Fruit fly (Drosophila melanogaster) whole organism, embryonic: ENCODE results near the gene CG31560.

ENCODE experiments used
- Asciz ChIP-seq: fragments of 200-800 bp; sonication (Bioruptor generic); optimal IDR thresholded peaks from 2 replicates; lab custom pipeline; 2017; ENCODE audit warnings: missing biosample characterization, mild to moderate bottlenecking, missing genetic modification characterization, missing genetic modification reagents
- Bteb2 ChIP-seq: fragments of 200-800 bp; sonication (Bioruptor generic); optimal IDR thresholded peaks from 2 replicates; lab custom pipeline; 2016; ENCODE audit warnings: missing biosample characterization, missing genetic modification characterization
- CG12236 ChIP-seq: fragments of 200-800 bp; sonication (Bioruptor generic); optimal IDR thresholded peaks from 2 replicates; lab custom pipeline; 2016; ENCODE audit warnings: missing biosample characterization, missing genetic modification characterization
- CG12299 ChIP-seq: fragments of 200-800 bp; sonication (Bioruptor generic); optimal IDR thresholded peaks from 2 replicates; lab custom pipeline; 2018; ENCODE audit warnings: missing biosample characterization, mild to moderate bottlenecking, missing genetic modification characterization
- CG13296 ChIP-seq: fragments of 200-800 bp; sonication (Bioruptor generic); optimal IDR thresholded peaks from 3 replicates; lab custom pipeline; 2018; ENCODE audit warnings: missing biosample characterization, mild to moderate bottlenecking, missing genetic modification characterization
- CG13424 ChIP-seq: fragments of 200-800 bp; sonication (Bioruptor generic); optimal IDR thresholded peaks from 2 replicates; lab custom pipeline; 2019; ENCODE audit warnings: missing biosample characterization, mild to moderate bottlenecking, missing genetic modification characterization, moderate library complexity
- CG13624 ChIP-seq: fragments of 200-800 bp; sonication (Bioruptor generic); optimal IDR thresholded peaks from 2 replicates; lab custom pipeline; 2016; ENCODE audit warnings: missing biosample characterization, missing genetic modification characterization
- CG15269 ChIP-seq: fragments of 200-800 bp; sonication (Bioruptor generic); optimal IDR thresholded peaks from 2 replicates; lab custom pipeline; 2018; ENCODE audit warnings: missing biosample characterization, mild to moderate bottlenecking, missing genetic modification characterization, moderate library complexity
- CG17829 ChIP-seq: fragments of 200-800 bp; optimal IDR thresholded peaks from 2 replicates; lab custom pipeline; 2019; ENCODE audit warnings: missing biosample characterization, mild to moderate bottlenecking, missing genetic modification characterization, moderate library complexity
- CG17912 ChIP-seq: fragments of 200-800 bp; sonication (Bioruptor generic); optimal IDR thresholded peaks from 2 replicates; lab custom pipeline; 2018; ENCODE audit warnings: missing biosample characterization, mild to moderate bottlenecking, missing genetic modification characterization
- CG2116 ChIP-seq: fragments of 200-800 bp; sonication (Bioruptor generic); optimal IDR thresholded peaks from 3 replicates; lab custom pipeline; 2018; ENCODE audit warnings: missing biosample characterization, mild to moderate bottlenecking, missing genetic modification characterization
- CG31224 ChIP-seq: fragments of 200-800 bp; sonication (Bioruptor generic); IDR thresholded peaks from 2 replicates; pipeline ENCODE4 v1.3.6; 2022; ENCODE audit warnings: missing biosample characterization, missing genetic modification characterization
- CG31441 ChIP-seq: fragments of 200-800 bp; sonication (Bioruptor generic); IDR thresholded peaks from 2 replicates; pipeline ENCODE4 v1.3.6; 2022; ENCODE audit warnings: missing biosample characterization, missing genetic modification characterization
- CG3726 ChIP-seq: fragments of 200-800 bp; sonication (Bioruptor generic); IDR thresholded peaks from 3 replicates; pipeline ENCODE4, ENCODE4 v1.3.6; 2022; ENCODE audit warnings: missing biosample characterization, missing genetic modification characterization
- CG4424 ChIP-seq: fragments of 200-800 bp; sonication (Bioruptor generic); optimal IDR thresholded peaks from 3 replicates; lab custom pipeline; 2016; ENCODE audit warnings: missing biosample characterization, missing genetic modification characterization
- CG4820 ChIP-seq: fragments of 200-800 bp; sonication (Bioruptor generic); optimal IDR thresholded peaks from 3 replicates; lab custom pipeline; 2016; ENCODE audit warnings: missing biosample characterization, missing genetic modification characterization
- CG5180 ChIP-seq: fragments of 200-800 bp; sonication (Bioruptor generic); optimal IDR thresholded peaks from 3 replicates; lab custom pipeline; 2017; ENCODE audit warnings: missing biosample characterization, missing genetic modification characterization, mild to moderate bottlenecking, moderate library complexity, missing genetic modification reagents
- CG6689 ChIP-seq: fragments of 200-800 bp; sonication (Bioruptor generic); IDR thresholded peaks from 2 replicates; pipeline ENCODE4 v1.3.6; 2022; ENCODE audit warnings: missing biosample characterization, missing genetic modification characterization
- CG7839 ChIP-seq: fragments of 200-800 bp; sonication (Bioruptor generic); optimal IDR thresholded peaks from 3 replicates; lab custom pipeline; 2018; ENCODE audit warnings: missing biosample characterization, mild to moderate bottlenecking, missing genetic modification characterization, moderate library complexity
- CG8359 ChIP-seq: fragments of 200-800 bp; sonication (Bioruptor generic); optimal IDR thresholded peaks from 2 replicates; lab custom pipeline; 2017; ENCODE audit warnings: missing biosample characterization, mild to moderate bottlenecking, missing genetic modification characterization, borderline replicate concordance
- CG8924 ChIP-seq: fragments of 200-800 bp; optimal IDR thresholded peaks from 3 replicates; lab custom pipeline; 2019; ENCODE audit warnings: missing biosample characterization, mild to moderate bottlenecking, missing genetic modification characterization, moderate library complexity
- CG9817 ChIP-seq: fragments of 200-800 bp; sonication (Bioruptor generic); optimal IDR thresholded peaks from 2 replicates; lab custom pipeline; 2018; ENCODE audit warnings: missing biosample characterization, mild to moderate bottlenecking, missing genetic modification characterization, moderate library complexity
- CrebB ChIP-seq: fragments of 200-800 bp; sonication (Bioruptor generic); optimal IDR thresholded peaks from 3 replicates; lab custom pipeline; 2018; ENCODE audit warnings: missing biosample characterization, mild to moderate bottlenecking, missing genetic modification characterization
- D ChIP-seq, 2 experiments: fragments of 200-800 bp in 1 of 2; fragments of >200 bp in 1 of 2; sonication (Bioruptor generic) in 1 of 2; optimal IDR thresholded peaks; 2 replicates in 1 of 2; 3 replicates in 1 of 2; lab custom pipeline; 2017; ENCODE audit warnings: mild to moderate bottlenecking in 1 of 2, missing biosample characterization in 1 of 2, missing genetic modification characterization in 1 of 2, missing genetic modification reagents in 1 of 2
- Ets65A ChIP-seq: fragments of 200-800 bp; sonication (Bioruptor generic); peaks from one replicate; lab custom pipeline; 2016; ENCODE audit warnings: missing biosample characterization, missing genetic modification characterization
- H15 ChIP-seq: fragments of 200-800 bp; sonication (Bioruptor generic); IDR thresholded peaks from 3 replicates; pipeline ENCODE4 v1.3.6; 2022; ENCODE audit warnings: missing biosample characterization, missing genetic modification characterization
- Hand ChIP-seq: fragments of 200-800 bp; sonication (Bioruptor generic); optimal IDR thresholded peaks from 2 replicates; lab custom pipeline; 2017; ENCODE audit warnings: mild to moderate bottlenecking, missing biosample characterization, missing genetic modification reagents, missing genetic modification characterization
- Hsf ChIP-seq: fragments of 200-800 bp; sonication (Bioruptor generic); optimal IDR thresholded peaks from 3 replicates; lab custom pipeline; 2016; ENCODE audit warnings: missing biosample characterization, missing genetic modification characterization
- Nf-YA ChIP-seq: fragments of 200-800 bp; sonication (Bioruptor generic); IDR thresholded peaks from 2 replicates; pipeline ENCODE4 v1.3.6; 2022; ENCODE audit warnings: missing biosample characterization, missing genetic modification characterization
- PHDP ChIP-seq: fragments of 200-800 bp; sonication (Bioruptor generic); optimal IDR thresholded peaks from 3 replicates; lab custom pipeline; 2018; ENCODE audit warnings: missing biosample characterization, mild to moderate bottlenecking, missing genetic modification characterization, moderate library complexity
- Pdp1 ChIP-seq, 2 experiments: fragments of 200-800 bp; sonication (Bioruptor generic); optimal IDR thresholded peaks; 3 replicates each; lab custom pipeline; 2016; ENCODE audit warnings: missing biosample characterization in 2 of 2, missing genetic modification characterization in 2 of 2, mild to moderate bottlenecking in 1 of 2, moderate library complexity in 1 of 2
- ash1 ChIP-seq: fragments of 200-800 bp; sonication (Bioruptor generic); optimal IDR thresholded peaks from 2 replicates; lab custom pipeline; 2018; ENCODE audit warnings: missing biosample characterization, mild to moderate bottlenecking, missing genetic modification characterization
- bsh ChIP-seq, 2 experiments: fragments of 200-800 bp; sonication (Bioruptor generic); optimal IDR thresholded peaks; 2 replicates each; lab custom pipeline; 2017 to 2018; ENCODE audit warnings: mild to moderate bottlenecking in 2 of 2, missing biosample characterization in 2 of 2, missing genetic modification characterization in 2 of 2, moderate library complexity in 1 of 2
- caup ChIP-seq: fragments of 200-800 bp; sonication (Bioruptor generic); optimal IDR thresholded peaks from 3 replicates; lab custom pipeline; 2017; ENCODE audit warnings: missing biosample characterization, mild to moderate bottlenecking, missing genetic modification characterization, moderate library complexity; ENCODE audit not compliant: severe bottlenecking
- ci ChIP-seq: fragments of 200-800 bp; sonication (Bioruptor generic); IDR thresholded peaks from 3 replicates; pipeline ENCODE4 v1.3.6; 2022; ENCODE audit warnings: missing biosample characterization, missing genetic modification characterization
- dysf ChIP-seq: fragments of 200-800 bp; sonication (Bioruptor generic); IDR thresholded peaks from 3 replicates; pipeline ENCODE4 v1.3.6; 2022; ENCODE audit warnings: missing biosample characterization, missing genetic modification characterization
- esg ChIP-seq: fragments of 200-800 bp; sonication (Bioruptor generic); conservative IDR thresholded peaks from 2 replicates; pipeline ENCODE4 v1.3.6; 2022; ENCODE audit warnings: missing biosample characterization, missing genetic modification characterization
- fd64A ChIP-seq: fragments of 200-800 bp; sonication (Bioruptor generic); optimal IDR thresholded peaks from 3 replicates; lab custom pipeline; 2018; ENCODE audit warnings: missing biosample characterization, mild to moderate bottlenecking, missing genetic modification characterization
- ftz-f1 ChIP-seq: fragments of 200-800 bp; sonication (Bioruptor generic); optimal IDR thresholded peaks from 2 replicates; lab custom pipeline; 2016; ENCODE audit warnings: missing biosample characterization, missing genetic modification characterization
- grau ChIP-seq: fragments of 200-800 bp; optimal IDR thresholded peaks from 3 replicates; lab custom pipeline; 2019; ENCODE audit warnings: missing biosample characterization, mild to moderate bottlenecking, missing genetic modification characterization, moderate library complexity
- nerfin-1 ChIP-seq: fragments of 200-800 bp; sonication (Bioruptor generic); optimal IDR thresholded peaks from 3 replicates; lab custom pipeline; 2019; ENCODE audit warnings: missing biosample characterization, mild to moderate bottlenecking, missing genetic modification characterization, moderate library complexity
- pfk ChIP-seq: fragments of 200-800 bp; sonication (Bioruptor generic); optimal IDR thresholded peaks from 2 replicates; lab custom pipeline; 2018; ENCODE audit warnings: missing biosample characterization, mild to moderate bottlenecking, missing genetic modification characterization, moderate library complexity
- pros ChIP-seq: fragments of 200-800 bp; sonication (Bioruptor generic); optimal IDR thresholded peaks from 3 replicates; lab custom pipeline; 2019; ENCODE audit warnings: missing biosample characterization, mild to moderate bottlenecking, missing genetic modification characterization, moderate library complexity
- ro ChIP-seq: fragments of 200-800 bp; sonication (Bioruptor generic); IDR thresholded peaks from 2 replicates; pipeline ENCODE4 v1.3.6; 2022; ENCODE audit warnings: missing biosample characterization, missing genetic modification characterization
- run ChIP-seq: fragments of 200-800 bp; sonication (Bioruptor generic); optimal IDR thresholded peaks from 3 replicates; lab custom pipeline; 2018; ENCODE audit warnings: missing biosample characterization, mild to moderate bottlenecking, missing genetic modification characterization
- slp2 ChIP-seq: fragments of 200-800 bp; sonication (Bioruptor generic); optimal IDR thresholded peaks from 2 replicates; lab custom pipeline; 2016; ENCODE audit warnings: missing biosample characterization, missing genetic modification characterization
- unpg ChIP-seq: fragments of 200-800 bp; sonication (Bioruptor generic); optimal IDR thresholded peaks from 3 replicates; lab custom pipeline; 2018; ENCODE audit warnings: missing biosample characterization, mild to moderate bottlenecking, missing genetic modification characterization, moderate library complexity
- vfl ChIP-seq: fragments of 200-800 bp; sonication (Bioruptor generic); optimal IDR thresholded peaks from 2 replicates; lab custom pipeline; 2016; ENCODE audit warnings: missing biosample characterization, missing genetic modification characterization
- yki ChIP-seq: fragments of >200 bp; optimal IDR thresholded peaks from 3 replicates; lab custom pipeline; 2018

Gene CG31560

dm6 chr3R:6351696-6352378, 42.1 kb downstream of the CG31560 start (continued):
- no peak for TF ChIP-seq CG2116 (GFP tag; lab: Kevin White, UChicago)
- TF ChIP-seq ro (GFP tag; lab: Robert Waterston, UW), result no peak
- peak; percentile 36; the same call in 1 of the 2 replicates for TF ChIP-seq CG6689
- TF ChIP-seq ash1 (GFP tag; lab: Kevin White, UChicago), result no peak
- peak; percentile 13 for TF ChIP-seq slp2
- no peak for TF ChIP-seq vfl (GFP tag; lab: Kevin White, UChicago)
- no peak for TF ChIP-seq fd64A (GFP tag; lab: Kevin White, UChicago)
- no peak for TF ChIP-seq pfk (GFP tag; lab: Kevin White, UChicago)
- no peak for TF ChIP-seq CG17912 (GFP tag; lab: Kevin White, UChicago)
- TF ChIP-seq dysf (GFP tag; lab: Robert Waterston, UW), result peak; percentile 47; the same call in 1 of the 3 replicates
- peak; percentile 24 for TF ChIP-seq run
- TF ChIP-seq CrebB (tag; lab: Kevin White, UChicago), result no peak
- TF ChIP-seq CG12236, result no peak
- no peak for TF ChIP-seq Hand (GFP tag; lab: Kevin White, UChicago)
- TF ChIP-seq CG4820 (GFP tag; lab: Kevin White, UChicago), result peak; percentile 77
- no peak for TF ChIP-seq Ets65A (GFP tag; lab: Kevin White, UChicago)
- peak; percentile 24 for TF ChIP-seq Asciz
- no peak for TF ChIP-seq CG8359 (GFP tag; lab: Kevin White, UChicago)
- peak; percentile 38 for TF ChIP-seq CG7839
- TF ChIP-seq pros (GFP tag; lab: Kevin White, UChicago), result no peak
- TF ChIP-seq CG31441 (GFP tag; lab: Robert Waterston, UW), result peak; percentile 41; the same call in 1 of the 2 replicates
- no peak for TF ChIP-seq CG31224 (GFP tag; lab: Robert Waterston, UW)
- peak; percentile 5 for TF ChIP-seq CG5180 (GFP tag; lab: Kevin White, UChicago)
- no peak for TF ChIP-seq esg (GFP tag; lab: Robert Waterston, UW)
- TF ChIP-seq Pdp1 (GFP tag; optimal IDR thresholded peaks at IDR 0.05; lab: Kevin White, UChicago), result peak in 1 of 2 experiments; percentile 22
- no peak for TF ChIP-seq yki
- TF ChIP-seq Nf-YA (GFP tag; lab: Robert Waterston, UW), result no peak
- TF ChIP-seq H15 (GFP tag; lab: Robert Waterston, UW), result no peak
- peak; percentile 32 for TF ChIP-seq unpg (GFP tag; lab: Kevin White, UChicago)
- no peak for TF ChIP-seq Bteb2 (GFP tag; lab: Kevin White, UChicago)
- TF ChIP-seq CG13424 (tag; lab: Kevin White, UChicago), result peak; percentile 56
- peak; percentile 38 for TF ChIP-seq CG4424
- TF ChIP-seq ftz-f1 (GFP tag; lab: Kevin White, UChicago), result no peak
- TF ChIP-seq grau (tag; lab: Kevin White, UChicago), result peak; percentile 32
- peak; percentile 12; the same call in 1 of the 3 replicates for TF ChIP-seq ci (GFP tag; lab: Robert Waterston, UW)
- no peak for TF ChIP-seq CG3726 (GFP tag; lab: Robert Waterston, UW)
- no peak for TF ChIP-seq CG13624 (GFP tag; lab: Kevin White, UChicago)
- peak; percentile 10 for TF ChIP-seq CG15269 (tag; lab: Kevin White, UChicago)
- no peak for TF ChIP-seq CG8924 (tag; lab: Kevin White, UChicago)
- TF ChIP-seq CG12299 (tag; lab: Kevin White, UChicago), result peak; percentile 13
- TF ChIP-seq nerfin-1 (tag; lab: Kevin White, UChicago), result peak; percentile 20
- TF ChIP-seq CG17829 (tag; lab: Kevin White, UChicago), result peak; percentile 36
- peak; percentile 36 to 48 for TF ChIP-seq bsh (GFP tag; optimal IDR thresholded peaks at IDR 0.05; lab: Kevin White, UChicago)
- TF ChIP-seq CG9817 (tag; lab: Kevin White, UChicago), result peak; percentile 11
- peak; percentile 41 for TF ChIP-seq CG13296 (GFP tag; lab: Kevin White, UChicago)
- TF ChIP-seq caup (GFP tag; lab: Kevin White, UChicago), result no peak
- TF ChIP-seq PHDP (tag; lab: Kevin White, UChicago), result peak; percentile 21
- peak; percentile 8 for TF ChIP-seq Hsf (GFP tag; lab: Kevin White, UChicago)
- TF ChIP-seq D (optimal IDR thresholded peaks at IDR 0.05; lab: Kevin White, UChicago), result no peak
- peak; percentile 44 for TF ChIP-seq D (GFP tag; optimal IDR thresholded peaks at IDR 0.05; lab: Kevin White, UChicago)
